Fruit fly (Drosophila melanogaster): ENCODE results near the gene ClC-a.
A peak's percentile ranks its signal among the peaks of the same experiment; 100 is the strongest.

- TF ChIP-seq CG8301 (tag; optimal IDR thresholded peaks at IDR 0.05) = peak; percentile 98
- TF ChIP-seq CG9948 (tag; optimal IDR thresholded peaks at IDR 0.05) = peak; percentile 87
- TF ChIP-seq CG32121 (GFP tag; IDR thresholded peaks at IDR 0.05) = peak; percentile 83
- TF ChIP-seq CG4496 (GFP tag; IDR thresholded peaks at IDR 0.05) = peak; percentile 86
- TF ChIP-seq CG15710 (tag; optimal IDR thresholded peaks at IDR 0.05) = peak; percentile 83
- peak; percentile 75 for TF ChIP-seq Pif1B (GFP tag; optimal IDR thresholded peaks at IDR 0.05)
Measured at dm6 chr3R:11850917-11851897, 38.2 kb upstream of the ClC-a start.

Data from whole organism, pupa.